Fruit fly (Drosophila melanogaster) whole organism, pupa: ENCODE results near the gene CG45045.

Source experiments
- CG12605 ChIP-seq: fragments of 200-800 bp; sonication (Bioruptor generic); IDR thresholded peaks from 2 replicates; pipeline ENCODE4 v1.3.6; 2022; ENCODE audit warnings: missing biosample characterization, missing genetic modification characterization
- CG13204 ChIP-seq: fragments of 200-800 bp; sonication (Bioruptor generic); optimal IDR thresholded peaks from 2 replicates; lab custom pipeline; 2018; ENCODE audit warnings: missing biosample characterization, mild to moderate bottlenecking, missing genetic modification characterization, moderate library complexity
- CG14655 ChIP-seq: fragments of 200-800 bp; sonication (Bioruptor generic); optimal IDR thresholded peaks from 3 replicates; lab custom pipeline; 2017; ENCODE audit warnings: mild to moderate bottlenecking, missing biosample characterization, missing genetic modification reagents, missing genetic modification characterization
- CG17806 ChIP-seq: fragments of 200-800 bp; sonication (Bioruptor generic); optimal IDR thresholded peaks from 2 replicates; lab custom pipeline; 2018; ENCODE audit warnings: missing biosample characterization, mild to moderate bottlenecking, missing genetic modification characterization, moderate library complexity
- CG34367 ChIP-seq: fragments of 200-800 bp; sonication (Bioruptor generic); optimal IDR thresholded peaks from 2 replicates; lab custom pipeline; 2018; ENCODE audit warnings: missing biosample characterization, mild to moderate bottlenecking, missing genetic modification characterization
- CG4496 ChIP-seq: fragments of 200-800 bp; sonication (Bioruptor generic); IDR thresholded peaks from 3 replicates; pipeline ENCODE4 v1.3.6; 2022; ENCODE audit warnings: missing biosample characterization, missing genetic modification characterization
- CG8159 ChIP-seq: fragments of 200-800 bp; sonication (Bioruptor generic); optimal IDR thresholded peaks from 3 replicates; lab custom pipeline; 2018; ENCODE audit warnings: missing biosample characterization, mild to moderate bottlenecking, missing genetic modification characterization, moderate library complexity

- TF ChIP-seq CG14655 (GFP tag; lab: Kevin White, UChicago) (no peak), CG13204 (GFP tag; lab: Kevin White, UChicago) (no peak), CG17806 (tag; lab: Kevin White, UChicago) (no peak), CG4496 (no peak), CG12605 (GFP tag; lab: Robert Waterston, UW) (no peak), CG8159 (tag; lab: Kevin White, UChicago) (no peak), CG34367 (tag; lab: Kevin White, UChicago) (no peak)
Observed at dm6 chr3R:17711646-17711975, 44.2 kb downstream of the CG45045 start.
